Worm (Caenorhabditis elegans) whole organism, mixed stage, embryonic: ENCODE measurements around the gene ZK370.6.

Source experiments
- blmp-1 ChIP-seq: fragments of 150-350 bp; optimal IDR thresholded peaks from 2 replicates; lab custom pipeline; 2014; ENCODE audit warnings: missing biosample characterization, missing genetic modification characterization
- nhr-28 ChIP-seq: fragments of 150-350 bp; optimal IDR thresholded peaks from 2 replicates; lab custom pipeline; 2014; ENCODE audit warnings: missing biosample characterization, missing genetic modification characterization
- snpc-4 ChIP-seq: fragments of 150-350 bp; optimal IDR thresholded peaks from 2 replicates; lab custom pipeline; 2014; ENCODE audit warnings: missing biosample characterization, missing genetic modification characterization

ce11 chrIII:8718592-8718991, 25.1 kb downstream of the ZK370.6 start:
- no peak for TF ChIP-seq blmp-1 (tag; lab: Kevin White, UChicago)
- no peak for TF ChIP-seq nhr-28 (tag; lab: Kevin White, UChicago)
- TF ChIP-seq snpc-4 (tag; lab: Kevin White, UChicago), result no peak
